Fruit fly (Drosophila melanogaster) whole organism, wandering third instar larva: ENCODE measurements around the gene Rhp.

ENCODE experiments used
- fru ChIP-seq: fragments of 200-800 bp; sonication (Bioruptor generic); optimal IDR thresholded peaks from 3 replicates; lab custom pipeline; 2016; ENCODE audit warnings: missing biosample characterization, mild to moderate bottlenecking, missing genetic modification characterization
- jim ChIP-seq: fragments of 175-275, 200-325 bp; sonication (Bioruptor generic); optimal IDR thresholded peaks from 2 replicates; lab custom pipeline; 2016; ENCODE audit warnings: missing biosample characterization, mild to moderate bottlenecking, missing genetic modification characterization
- pan ChIP-seq: fragments of >200 bp; optimal IDR thresholded peaks from 2 replicates; lab custom pipeline; 2017
- psq ChIP-seq: fragments of 200-800 bp; sonication (Bioruptor generic); optimal IDR thresholded peaks from 3 replicates; lab custom pipeline; 2017; ENCODE audit warnings: missing biosample characterization, mild to moderate bottlenecking, missing genetic modification characterization, moderate library complexity
- sv ChIP-seq: fragments of 200-800 bp; sonication (Bioruptor generic); optimal IDR thresholded peaks from 3 replicates; lab custom pipeline; 2016; ENCODE audit warnings: missing biosample characterization, missing genetic modification characterization

dm6 chrX:15766395-15766866 is 22.3 kb upstream of the Rhp start, which contains the start of gene CG8952:
- TF ChIP-seq fru (GFP tag; lab: Kevin White, UChicago) (no peak), pan (lab: Kevin White, UChicago) (no peak), psq (GFP tag; lab: Kevin White, UChicago) (no peak), jim (GFP tag; lab: Kevin White, UChicago) (no peak), sv (GFP tag; lab: Kevin White, UChicago) (no peak)
